Fruit fly (Drosophila melanogaster) whole organism, embryonic: ENCODE results near the gene Pp2A-29B.

ENCODE experiments used
- Bgb ChIP-seq: fragments of 200-800 bp; sonication (Bioruptor generic); IDR thresholded peaks from 2 replicates; pipeline ENCODE4 v1.3.6; 2022; ENCODE audit warnings: missing biosample characterization, missing genetic modification characterization; ENCODE audit not compliant: partially characterized antibody
- CG10431 ChIP-seq: fragments of 200-800 bp; sonication (Bioruptor generic); optimal IDR thresholded peaks from 3 replicates; lab custom pipeline; 2018; ENCODE audit warnings: missing biosample characterization, mild to moderate bottlenecking, missing genetic modification characterization
- CG11504 ChIP-seq: fragments of 200-800 bp; sonication (Bioruptor generic); optimal IDR thresholded peaks from 3 replicates; lab custom pipeline; 2019; ENCODE audit warnings: missing biosample characterization, mild to moderate bottlenecking, missing genetic modification characterization, moderate library complexity
- CG13894 ChIP-seq: fragments of 200-800 bp; sonication (Bioruptor generic); optimal IDR thresholded peaks from 3 replicates; lab custom pipeline; 2018; ENCODE audit warnings: missing biosample characterization, mild to moderate bottlenecking, missing genetic modification characterization, moderate library complexity
- CG14710 ChIP-seq: fragments of 200-800 bp; sonication (Bioruptor generic); optimal IDR thresholded peaks from 3 replicates; lab custom pipeline; 2019; ENCODE audit warnings: missing biosample characterization, mild to moderate bottlenecking, missing genetic modification characterization, moderate library complexity
- CG17361 ChIP-seq: fragments of 200-800 bp; sonication (Bioruptor generic); IDR thresholded peaks from 3 replicates; pipeline ENCODE4 v1.3.6; 2022; ENCODE audit warnings: missing biosample characterization, missing genetic modification characterization
- CG1792 ChIP-seq: fragments of 200-800 bp; sonication (Bioruptor generic); optimal IDR thresholded peaks from 2 replicates; lab custom pipeline; 2016; ENCODE audit warnings: missing biosample characterization, missing genetic modification characterization
- CG2199 ChIP-seq: fragments of 200-800 bp; sonication (Bioruptor generic); IDR thresholded peaks from 3 replicates; pipeline ENCODE4 v1.3.6; 2022; ENCODE audit warnings: missing biosample characterization, missing genetic modification characterization
- CG32532 ChIP-seq: fragments of 200-800 bp; sonication (Bioruptor generic); IDR thresholded peaks from 2 replicates; pipeline ENCODE4 v1.3.6; 2022; ENCODE audit warnings: missing biosample characterization, missing genetic modification characterization
- CG3995 ChIP-seq: fragments of 200-800 bp; sonication (Bioruptor generic); optimal IDR thresholded peaks from 3 replicates; lab custom pipeline; 2016; ENCODE audit warnings: missing biosample characterization, missing genetic modification characterization
- CG4328 ChIP-seq: fragments of 200-800 bp; sonication (Bioruptor generic); optimal IDR thresholded peaks from 3 replicates; lab custom pipeline; 2017; ENCODE audit warnings: missing biosample characterization, missing genetic modification reagents, missing genetic modification characterization
- CG4730 ChIP-seq: fragments of 200-800 bp; sonication (Bioruptor generic); IDR thresholded peaks from 2 replicates; pipeline ENCODE4 v1.3.6; 2022; ENCODE audit warnings: missing biosample characterization, missing genetic modification characterization
- CG6689 ChIP-seq: fragments of 200-800 bp; sonication (Bioruptor generic); IDR thresholded peaks from 2 replicates; pipeline ENCODE4 v1.3.6; 2022; ENCODE audit warnings: missing biosample characterization, missing genetic modification characterization
- CG6854 ChIP-seq: fragments of 200-800 bp; sonication (Bioruptor generic); optimal IDR thresholded peaks from 3 replicates; lab custom pipeline; 2017; ENCODE audit warnings: missing biosample characterization, mild to moderate bottlenecking, missing genetic modification characterization
- CG7372 ChIP-seq: fragments of 200-800 bp; sonication (Bioruptor generic); IDR thresholded peaks from 2 replicates; pipeline ENCODE4 v1.3.6; 2022; ENCODE audit warnings: missing biosample characterization, missing genetic modification characterization
- CG7786 ChIP-seq: fragments of 200-800 bp; sonication (Bioruptor generic); optimal IDR thresholded peaks from 2 replicates; lab custom pipeline; 2016; ENCODE audit warnings: missing biosample characterization, missing genetic modification characterization
- CG8281 ChIP-seq: fragments of 200-800 bp; sonication (Bioruptor generic); optimal IDR thresholded peaks from 2 replicates; lab custom pipeline; 2018; ENCODE audit warnings: missing biosample characterization, mild to moderate bottlenecking, missing genetic modification characterization, moderate library complexity
- CG8359 ChIP-seq: fragments of 200-800 bp; sonication (Bioruptor generic); optimal IDR thresholded peaks from 2 replicates; lab custom pipeline; 2017; ENCODE audit warnings: missing biosample characterization, mild to moderate bottlenecking, missing genetic modification characterization, borderline replicate concordance
- CoRest ChIP-seq: fragments of 200-800 bp; sonication (Bioruptor generic); optimal IDR thresholded peaks from 3 replicates; lab custom pipeline; 2018; ENCODE audit warnings: missing biosample characterization, mild to moderate bottlenecking, missing genetic modification characterization, moderate library complexity
- D ChIP-seq, 2 experiments: fragments of 200-800 bp in 1 of 2; fragments of >200 bp in 1 of 2; sonication (Bioruptor generic) in 1 of 2; optimal IDR thresholded peaks; 2 replicates in 1 of 2; 3 replicates in 1 of 2; lab custom pipeline; 2017; ENCODE audit warnings: mild to moderate bottlenecking in 1 of 2, missing biosample characterization in 1 of 2, missing genetic modification characterization in 1 of 2, missing genetic modification reagents in 1 of 2
- ERR ChIP-seq: fragments of 200-800 bp; sonication (Bioruptor generic); optimal IDR thresholded peaks from 2 replicates; lab custom pipeline; 2016; ENCODE audit warnings: missing biosample characterization, missing genetic modification characterization
- H15 ChIP-seq: fragments of 200-800 bp; sonication (Bioruptor generic); IDR thresholded peaks from 3 replicates; pipeline ENCODE4 v1.3.6; 2022; ENCODE audit warnings: missing biosample characterization, missing genetic modification characterization
- Hmx ChIP-seq: fragments of 200-800 bp; sonication (Bioruptor generic); optimal IDR thresholded peaks from 2 replicates; lab custom pipeline; 2016; ENCODE audit warnings: missing biosample characterization, missing genetic modification characterization
- Sry-δ ChIP-seq: fragments of 200-800 bp; sonication (Bioruptor generic); optimal IDR thresholded peaks from 2 replicates; lab custom pipeline; 2016; ENCODE audit warnings: missing biosample characterization, missing genetic modification characterization
- ato ChIP-seq: fragments of 200-800 bp; sonication (Bioruptor generic); IDR thresholded peaks from 2 replicates; pipeline ENCODE4 v1.3.6; 2022; ENCODE audit warnings: missing biosample characterization, missing genetic modification characterization; ENCODE audit not compliant: partially characterized antibody
- bab2 ChIP-seq: fragments of 200-800 bp; sonication (Bioruptor generic); optimal IDR thresholded peaks from 2 replicates; lab custom pipeline; 2016; ENCODE audit warnings: missing biosample characterization, missing genetic modification characterization
- chinmo ChIP-seq: fragments of 200-800 bp; sonication (Bioruptor generic); IDR thresholded peaks from 4 replicates; pipeline ENCODE4 v1.3.6; 2022; ENCODE audit warnings: missing biosample characterization, missing genetic modification characterization; ENCODE audit not compliant: partially characterized antibody
- chm ChIP-seq: fragments of 200-800 bp; sonication (Bioruptor generic); IDR thresholded peaks from 2 replicates; pipeline ENCODE4 v1.3.6; 2022; ENCODE audit warnings: missing biosample characterization, missing genetic modification characterization
- crc ChIP-seq: fragments of 200-800 bp; sonication (Bioruptor generic); optimal IDR thresholded peaks from 2 replicates; lab custom pipeline; 2016; ENCODE audit warnings: missing biosample characterization, missing genetic modification characterization
- da ChIP-seq: fragments of 200-800 bp; sonication (Bioruptor generic); optimal IDR thresholded peaks from 2 replicates; lab custom pipeline; 2016; ENCODE audit warnings: missing biosample characterization, missing genetic modification characterization
- dm ChIP-seq: fragments of 200-800 bp; sonication (Bioruptor generic); optimal IDR thresholded peaks from 3 replicates; lab custom pipeline; 2016; ENCODE audit warnings: missing biosample characterization, missing genetic modification characterization
- emc ChIP-seq: fragments of 200-800 bp; sonication (Bioruptor generic); optimal IDR thresholded peaks from 2 replicates; lab custom pipeline; 2016; ENCODE audit warnings: missing biosample characterization, missing genetic modification characterization
- eve ChIP-seq, 2 experiments: fragments of >200 bp; optimal IDR thresholded peaks; 2 replicates each; lab custom pipeline; 2017; ENCODE audit warnings: missing biosample characterization in 2 of 2, missing genetic modification characterization in 2 of 2
- gt ChIP-seq: fragments of 200-800 bp; sonication (Bioruptor generic); IDR thresholded peaks from 2 replicates; pipeline ENCODE4 v1.3.6; 2022; ENCODE audit warnings: missing biosample characterization, missing genetic modification characterization
- jing ChIP-seq: fragments of 200-800 bp; sonication (Bioruptor generic); optimal IDR thresholded peaks from 2 replicates; lab custom pipeline; 2018; ENCODE audit warnings: missing biosample characterization, mild to moderate bottlenecking, missing genetic modification characterization
- nom ChIP-seq: fragments of 200-800 bp; sonication (Bioruptor generic); optimal IDR thresholded peaks from 2 replicates; lab custom pipeline; 2017; ENCODE audit warnings: missing biosample characterization, missing genetic modification characterization, mild to moderate bottlenecking, moderate library complexity, missing genetic modification reagents
- p53 ChIP-seq: fragments of 200-800 bp; sonication (Bioruptor generic); optimal IDR thresholded peaks from 2 replicates; lab custom pipeline; 2016; ENCODE audit warnings: missing biosample characterization, missing genetic modification characterization
- pfk ChIP-seq: fragments of 200-800 bp; sonication (Bioruptor generic); optimal IDR thresholded peaks from 2 replicates; lab custom pipeline; 2018; ENCODE audit warnings: missing biosample characterization, mild to moderate bottlenecking, missing genetic modification characterization, moderate library complexity
- pho ChIP-seq: fragments of 200-800 bp; sonication (Bioruptor generic); optimal IDR thresholded peaks from 2 replicates; lab custom pipeline; 2016; ENCODE audit warnings: missing biosample characterization, missing genetic modification characterization
- pum ChIP-seq: fragments of 200-800 bp; sonication (Bioruptor generic); optimal IDR thresholded peaks from 2 replicates; lab custom pipeline; 2016; ENCODE audit warnings: missing biosample characterization, missing genetic modification characterization
- ranshi ChIP-seq: fragments of 200-800 bp; sonication (Bioruptor generic); IDR thresholded peaks from 2 replicates; pipeline ENCODE4 v1.3.6; 2022; ENCODE audit warnings: missing biosample characterization, missing genetic modification characterization
- scrt ChIP-seq: fragments of 200-800 bp; sonication (Bioruptor generic); optimal IDR thresholded peaks from 2 replicates; lab custom pipeline; 2018; ENCODE audit warnings: missing biosample characterization, mild to moderate bottlenecking, missing genetic modification characterization, moderate library complexity
- sim ChIP-seq: fragments of 200-800 bp; sonication (Bioruptor generic); IDR thresholded peaks from 2 replicates; pipeline ENCODE4 v1.3.6; 2022; ENCODE audit warnings: missing biosample characterization, missing genetic modification characterization
- sug ChIP-seq: fragments of 200-800 bp; optimal IDR thresholded peaks from 2 replicates; lab custom pipeline; 2019; ENCODE audit warnings: missing biosample characterization, mild to moderate bottlenecking, missing genetic modification characterization, moderate library complexity
- toy ChIP-seq: fragments of 200-800 bp; sonication (Bioruptor generic); IDR thresholded peaks from 2 replicates; pipeline ENCODE4 v1.3.6; 2022; ENCODE audit warnings: missing biosample characterization, missing genetic modification characterization
- tup ChIP-seq: fragments of 200-800 bp; sonication (Bioruptor generic); optimal IDR thresholded peaks from 2 replicates; lab custom pipeline; 2016; ENCODE audit warnings: missing biosample characterization, mild to moderate bottlenecking, missing genetic modification characterization, moderate library complexity
- tx ChIP-seq: fragments of 200-800 bp; sonication (Bioruptor generic); optimal IDR thresholded peaks from 2 replicates; lab custom pipeline; 2016; ENCODE audit warnings: missing biosample characterization, missing genetic modification characterization
- wek ChIP-seq: fragments of 200-800 bp; sonication (Bioruptor generic); optimal IDR thresholded peaks from 3 replicates; lab custom pipeline; 2018; ENCODE audit warnings: missing biosample characterization, mild to moderate bottlenecking, missing genetic modification characterization, moderate library complexity
- wor ChIP-seq: fragments of 200-800 bp; sonication (Bioruptor generic); IDR thresholded peaks from 2 replicates; pipeline ENCODE4 v1.3.6; 2022; ENCODE audit warnings: missing biosample characterization, missing genetic modification characterization

The Pp2A-29B gene

DNA sequence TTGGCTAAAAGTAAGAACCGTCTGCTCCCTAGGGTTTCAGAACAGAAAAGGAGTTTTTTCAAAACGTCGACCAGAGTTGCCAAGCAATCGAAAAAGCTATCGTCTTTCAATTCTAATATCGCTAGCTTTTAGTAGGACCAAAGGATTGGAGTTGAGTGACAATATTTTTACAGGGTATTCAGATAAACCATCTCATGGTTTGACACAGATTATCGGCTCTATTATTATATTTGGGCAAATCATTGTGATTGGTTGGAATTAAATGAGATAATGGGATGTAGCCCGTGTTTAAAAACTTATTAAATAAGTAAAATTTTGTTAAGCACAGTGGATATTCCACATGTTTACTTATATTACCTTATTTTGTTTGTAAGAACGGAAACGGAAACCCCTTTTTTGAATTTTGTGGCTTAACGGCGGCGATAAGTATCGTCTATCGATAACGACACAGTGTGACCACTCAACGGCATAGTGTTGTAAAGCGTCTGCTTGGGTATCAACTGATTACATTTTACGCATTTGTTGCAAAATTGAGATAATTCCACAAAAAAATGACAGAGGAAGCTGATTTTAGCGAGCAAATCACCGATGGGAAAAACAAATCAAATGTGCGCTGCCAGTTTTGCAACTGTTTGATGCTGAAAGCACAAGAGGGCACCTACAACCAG, 45.8 kb upstream of the Pp2A-29B start, which contains the start of the genes mtsh and strat (continued):
- TF ChIP-seq pum (GFP tag; lab: Kevin White, UChicago) (no peak), pho (GFP tag; lab: Kevin White, UChicago) (peak; percentile 28), CoRest (tag; lab: Kevin White, UChicago) (peak; percentile 48), CG2199 (GFP tag; lab: Robert Waterston, UW) (no peak), tup (GFP tag; lab: Kevin White, UChicago) (no peak), CG14710 (peak; percentile 90), pfk (GFP tag; lab: Kevin White, UChicago) (peak; percentile 5), CG6854 (no peak), tx (GFP tag; lab: Kevin White, UChicago) (no peak), wek (GFP tag; lab: Kevin White, UChicago) (peak; percentile 3), H15 (GFP tag; lab: Robert Waterston, UW) (no peak), sim (GFP tag; lab: Robert Waterston, UW) (peak; percentile 46; the same call in 1 of the 2 replicates), CG7786 (GFP tag; lab: Kevin White, UChicago) (peak; percentile 12), CG4328 (GFP tag; lab: Kevin White, UChicago) (peak; percentile 66), dm (peak; percentile 55), D (optimal IDR thresholded peaks at IDR 0.05; lab: Kevin White, UChicago) (no peak), D (GFP tag; optimal IDR thresholded peaks at IDR 0.05; lab: Kevin White, UChicago) (peak; percentile 53), eve (GFP tag; optimal IDR thresholded peaks at IDR 0.05; lab: Kevin White, UChicago) (no peak), CG7372 (GFP tag; lab: Robert Waterston, UW) (0 out of 2 replicates have a peak, but pooled peaks have one; percentile 8), ranshi (GFP tag; lab: Robert Waterston, UW) (peak; percentile 48; the same call in 1 of the 2 replicates), ato (GFP tag; lab: Robert Waterston, UW) (peak; percentile 56; the same call in 1 of the 2 replicates), scrt (peak; percentile 58), chm (peak; percentile 56), crc (GFP tag; lab: Kevin White, UChicago) (no peak), CG8281 (tag; lab: Kevin White, UChicago) (peak; percentile 39), toy (GFP tag; lab: Robert Waterston, UW) (no peak), CG17361 (GFP tag; lab: Robert Waterston, UW) (peak; percentile 73), nom (GFP tag; lab: Kevin White, UChicago) (peak; percentile 45), CG8359 (GFP tag; lab: Kevin White, UChicago) (peak; percentile 22), CG11504 (tag; lab: Kevin White, UChicago) (no peak), CG3995 (peak; percentile 26), CG32532 (GFP tag; lab: Robert Waterston, UW) (peak; percentile 52), jing (GFP tag; lab: Kevin White, UChicago) (peak; percentile 20), CG6689 (no peak), CG10431 (no peak), emc (no peak), chinmo (GFP tag; lab: Robert Waterston, UW) (peak; percentile 88; the same call in 3 of the 4 replicates), CG13894 (tag; lab: Kevin White, UChicago) (no peak), ERR (GFP tag; lab: Kevin White, UChicago) (peak; percentile 44), wor (GFP tag; lab: Robert Waterston, UW) (no peak), CG4730 (GFP tag; lab: Robert Waterston, UW) (no peak), Bgb (GFP tag; lab: Robert Waterston, UW) (peak; percentile 73), da (GFP tag; lab: Kevin White, UChicago) (no peak), Hmx (GFP tag; lab: Kevin White, UChicago) (no peak), bab2 (GFP tag; lab: Kevin White, UChicago) (peak; percentile 45), sug (tag; lab: Kevin White, UChicago) (no peak), gt (no peak), p53 (peak; percentile 51), CG1792 (GFP tag; lab: Kevin White, UChicago) (peak; percentile 51), Sry-δ (peak; percentile 62)
